Worm (Caenorhabditis elegans): ENCODE measurements around the gene fbxa-65.
"Not testable (repeated sequence)": the region's sequence is repeated elsewhere in the genome, so short reads cannot be mapped to it uniquely, and the experiment has no call there.

The fbxa-65 gene

DNA sequence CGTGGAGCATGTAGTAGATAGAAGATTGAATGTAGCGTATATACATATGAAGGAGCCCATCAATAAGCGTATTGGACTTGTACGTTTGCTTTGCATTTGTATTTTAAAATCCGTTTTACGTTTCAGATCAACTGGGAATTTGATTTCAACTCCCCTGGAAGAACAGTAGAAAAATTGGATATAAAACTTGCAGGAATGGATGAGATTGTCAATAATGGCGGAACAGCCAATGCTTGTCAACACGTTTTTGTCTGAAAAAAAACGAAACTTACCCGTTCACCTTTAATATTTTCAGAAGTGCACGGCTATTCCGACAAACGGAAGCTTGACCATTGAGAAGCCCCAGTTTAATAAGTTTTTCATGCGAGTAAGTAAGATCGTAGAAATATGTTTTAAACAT, 21.5 kb upstream of the fbxa-65 start, which contains the start of gene C04E12.2:
Gene C04E12.2, plus strand, starts transcription at position 301 of the 400 bp plus-strand sequence.
- TF ChIP-seq ctbp-1 (GFP tag; IDR thresholded peaks at IDR 0.05); ces-1 (GFP tag; optimal IDR thresholded peaks at IDR 0.05); Y105C5A.15 (GFP tag; IDR thresholded peaks at IDR 0.05): not testable (repeated sequence)

DNA sequence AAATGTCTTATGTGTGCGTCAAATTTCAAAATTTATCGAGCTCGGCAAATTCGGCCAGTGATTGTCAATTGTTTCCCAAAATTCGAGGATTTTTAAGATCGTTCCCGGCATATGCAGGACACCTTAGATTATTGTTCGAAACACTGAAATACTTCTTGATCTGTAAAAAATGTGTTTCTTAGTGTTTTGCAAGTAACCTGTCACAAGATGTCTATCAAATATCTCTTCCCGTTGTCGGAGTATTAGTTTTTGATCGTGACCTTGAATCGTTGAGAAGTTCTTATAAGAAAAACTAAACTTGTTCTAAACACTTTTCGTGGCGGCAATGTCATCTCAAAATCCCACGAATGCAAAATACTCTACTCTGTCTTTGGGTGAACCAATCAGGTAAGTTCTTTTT, 16.2 kb upstream of the fbxa-65 start, which contains the start of gene C04E12.4:
Gene C04E12.4, plus strand, starts transcription at position 301 of the 400 bp plus-strand sequence.
- no peak for TF ChIP-seq spr-3 (GFP tag; optimal IDR thresholded peaks at IDR 0.05)
- no peak for TF ChIP-seq nhr-76 (tag; optimal IDR thresholded peaks at IDR 0.05)
- peak; percentile 88 for TF ChIP-seq aha-1 (tag)
- TF ChIP-seq pha-4 (GFP tag; IDR thresholded peaks at IDR 0.05): no peak
- TF ChIP-seq pha-4 (tag; optimal IDR thresholded peaks at IDR 0.05): no peak
- TF ChIP-seq snpc-1.2 (GFP tag; IDR thresholded peaks at IDR 0.05): no peak
- no peak for TF ChIP-seq daf-12 (tag; optimal IDR thresholded peaks at IDR 0.05)
- no peak for TF ChIP-seq nhr-25 (tag; optimal IDR thresholded peaks at IDR 0.05; ENCODE audit: borderline replicate concordance, insufficient read depth)
- TF ChIP-seq unc-39 (tag; optimal IDR thresholded peaks at IDR 0.05): no peak
- TF ChIP-seq F49E8.2 (tag; optimal IDR thresholded peaks at IDR 0.05; ENCODE audit: borderline replicate concordance): no peak
- TF ChIP-seq nhr-28 (tag; optimal IDR thresholded peaks at IDR 0.05): peak; percentile 22
- TF ChIP-seq T26A8.4 (GFP tag; IDR thresholded peaks at IDR 0.05): no peak
- no peak for TF ChIP-seq mes-2 (tag; optimal IDR thresholded peaks at IDR 0.05; ENCODE audit: poor library complexity, severe bottlenecking)
- no peak for TF ChIP-seq nhr-6 (tag; optimal IDR thresholded peaks at IDR 0.05)

DNA sequence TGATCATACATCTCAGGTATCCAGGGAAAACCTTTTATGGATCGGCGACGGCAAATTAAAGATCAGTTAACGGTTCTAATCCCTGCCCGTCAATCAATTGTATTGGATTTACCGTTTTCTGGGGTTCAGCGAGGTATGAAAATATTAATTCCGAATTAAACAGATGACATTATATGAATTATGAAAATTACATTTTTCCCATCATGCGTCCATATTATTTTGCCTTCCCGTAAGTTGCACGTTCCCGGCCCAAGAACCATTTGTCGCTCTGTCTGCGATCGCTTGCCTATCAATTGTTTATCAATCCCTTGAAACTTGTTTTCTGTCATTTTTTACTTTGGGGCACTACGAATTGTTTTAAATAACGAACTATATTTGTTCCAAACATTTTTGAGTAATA, 15.3 kb upstream of the fbxa-65 start:
- TF ChIP-seq ceh-44 (GFP tag; IDR thresholded peaks at IDR 0.05): no peak
- peak in 1 of 2 experiments; percentile 97 for TF ChIP-seq unc-62 (GFP tag; optimal IDR thresholded peaks at IDR 0.05 in 1 of 2)
- no peak for TF ChIP-seq unc-62 (tag; optimal IDR thresholded peaks at IDR 0.05)
- TF ChIP-seq tra-1 (GFP tag; IDR thresholded peaks at IDR 0.05): no peak

DNA sequence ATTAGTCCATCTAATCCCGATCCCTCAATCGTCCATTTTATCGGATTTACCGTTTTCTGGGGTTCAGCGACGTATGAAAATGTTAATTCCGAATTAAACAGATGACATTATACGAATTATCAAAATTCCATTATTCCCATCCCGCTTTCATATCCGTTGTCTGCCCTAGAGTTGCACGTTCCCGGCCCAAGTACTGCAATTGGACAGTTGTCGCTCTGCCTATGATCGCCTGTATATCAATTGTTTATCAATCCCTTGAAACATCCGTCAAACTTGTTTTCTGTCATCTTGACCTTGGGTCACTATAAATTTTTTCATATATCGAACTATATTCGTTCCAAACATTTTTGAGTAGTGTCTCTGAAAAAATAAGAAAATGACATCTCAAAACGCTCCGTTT, 12.0 kb upstream of the fbxa-65 start, which contains the start of gene C04E12.5:
Gene C04E12.5, plus strand, starts transcription at position 301 of the 400 bp plus-strand sequence.
- TF ChIP-seq unc-62 (GFP tag; optimal IDR thresholded peaks at IDR 0.05 in 1 of 2): peak in 1 of 2 experiments; percentile 78
- no peak for TF ChIP-seq unc-62 (tag; optimal IDR thresholded peaks at IDR 0.05)
- no peak for TF ChIP-seq zfp-3 (GFP tag; conservative IDR thresholded peaks at IDR 0.05)

DNA sequence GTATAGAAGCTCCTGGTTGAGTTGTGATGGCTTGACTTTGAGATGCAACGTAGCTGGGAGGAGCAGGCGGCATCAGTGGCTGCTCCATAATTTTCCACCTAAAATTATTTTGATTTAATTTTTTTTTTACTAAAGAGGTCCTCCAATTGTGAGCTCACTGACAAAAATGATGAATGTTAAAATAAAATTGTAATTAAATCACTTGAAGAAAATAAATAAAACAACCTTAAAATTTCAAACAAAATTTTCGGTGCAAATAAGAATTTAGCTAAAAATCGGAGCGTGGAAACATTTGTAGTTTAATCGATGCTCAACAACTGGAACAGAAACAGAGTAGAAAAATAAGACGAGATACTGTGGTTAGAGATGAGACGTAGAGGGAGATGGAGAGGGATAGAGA, 10.8 kb upstream of the fbxa-65 start, which contains the start of gene scrm-3:
Gene scrm-3, minus strand, starts transcription at position 101 of the 400 bp plus-strand sequence.
- TF ChIP-seq dpl-1 (GFP tag; optimal IDR thresholded peaks at IDR 0.05) (no peak), ceh-44 (GFP tag; IDR thresholded peaks at IDR 0.05) (no peak), egl-43 (GFP tag; IDR thresholded peaks at IDR 0.05) (no peak), attf-4 (tag; optimal IDR thresholded peaks at IDR 0.05) (no peak), ctbp-1 (GFP tag; IDR thresholded peaks at IDR 0.05) (no peak)

DNA sequence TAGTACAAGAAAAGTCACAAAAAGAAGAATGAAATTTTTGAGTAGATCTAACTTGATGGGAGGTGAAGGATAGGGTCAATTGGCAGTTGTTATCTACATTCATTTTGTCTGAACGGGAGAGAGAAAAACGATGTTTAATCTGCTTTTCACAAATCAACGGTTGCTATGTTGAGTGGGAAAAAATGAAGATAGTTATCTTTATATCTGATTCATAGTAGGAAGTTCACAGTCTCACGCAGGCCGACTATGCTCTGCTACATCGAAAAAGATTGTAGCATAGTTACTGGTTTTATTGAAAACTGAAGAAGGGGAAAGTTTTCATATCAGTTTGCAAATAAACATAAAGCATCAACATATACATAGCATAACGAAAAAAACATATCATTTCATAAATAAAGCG, 9.3 kb upstream of the fbxa-65 start:
- TF ChIP-seq snpc-4 (tag; optimal IDR thresholded peaks at IDR 0.05) (no peak), madf-9 (GFP tag; conservative IDR thresholded peaks at IDR 0.05) (no peak), lsy-2 (tag; optimal IDR thresholded peaks at IDR 0.05) (no peak), unc-62 (GFP tag; optimal IDR thresholded peaks at IDR 0.05 in 1 of 2) (peak in 1 of 2 experiments; percentile 28), unc-62 (tag; optimal IDR thresholded peaks at IDR 0.05) (no peak)

DNA sequence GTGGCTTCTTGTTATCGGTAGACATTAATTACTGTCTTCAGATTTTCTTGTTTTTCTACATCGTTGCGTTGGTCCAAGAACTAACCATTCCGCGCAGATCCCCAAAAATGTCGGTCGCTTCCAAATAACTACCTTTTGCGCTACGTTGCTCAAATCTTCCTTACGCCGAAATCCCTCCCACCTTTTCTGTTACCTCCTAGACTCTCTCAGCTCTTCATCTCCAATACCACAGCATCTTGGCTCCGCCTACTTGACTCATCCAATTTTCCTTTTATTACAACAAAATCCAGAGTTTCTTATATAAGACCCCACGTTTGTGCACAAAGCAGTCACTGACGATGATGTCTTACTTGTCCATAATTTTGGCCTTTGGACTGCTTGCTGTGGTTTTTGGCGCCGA, 6.6 kb upstream of the fbxa-65 start, which contains the start of gene C17B7.12:
Gene C17B7.12, plus strand, starts transcription at position 301 of the 400 bp plus-strand sequence.
- TF ChIP-seq nhr-6 (tag; optimal IDR thresholded peaks at IDR 0.05): no peak
- TF ChIP-seq lir-3 (tag; optimal IDR thresholded peaks at IDR 0.05): no peak
- TF ChIP-seq zip-2 (tag; optimal IDR thresholded peaks at IDR 0.05): no peak
- TF ChIP-seq ztf-7 (tag; optimal IDR thresholded peaks at IDR 0.05): no peak
- TF ChIP-seq dmd-8 (GFP tag; IDR thresholded peaks at IDR 0.05): no peak
- TF ChIP-seq vab-7 (GFP tag; IDR thresholded peaks at IDR 0.05): no peak
- no peak for TF ChIP-seq duxl-1 (tag; optimal IDR thresholded peaks at IDR 0.05; ENCODE audit: poor library complexity)
- no peak for TF ChIP-seq F37D6.2 (tag; optimal IDR thresholded peaks at IDR 0.05)
- TF ChIP-seq dpl-1 (GFP tag; optimal IDR thresholded peaks at IDR 0.05): no peak
- no peak for TF ChIP-seq ceh-20 (GFP tag; IDR thresholded peaks at IDR 0.05)
- TF ChIP-seq hlh-11 (tag; optimal IDR thresholded peaks at IDR 0.05): no peak
- TF ChIP-seq cey-2 (tag; optimal IDR thresholded peaks at IDR 0.05; ENCODE audit: borderline replicate concordance, insufficient read depth): no peak
- no peak for TF ChIP-seq arid-1 (GFP tag; conservative IDR thresholded peaks at IDR 0.05)
- no peak for TF ChIP-seq php-3 (GFP tag; IDR thresholded peaks at IDR 0.05)
